Fruit fly (Drosophila melanogaster) Kc167 (cell line): Measurements from ENCODE around the gene CG43672.

Source experiments
- Sin3A ChIP-seq: fragments of >200 bp; optimal IDR thresholded peaks from 2 replicates; lab custom pipeline; 2018; ENCODE audit warnings: missing external identifiers
- h ChIP-seq: fragments of >200 bp; optimal IDR thresholded peaks from 3 replicates; lab custom pipeline; 2018; ENCODE audit warnings: missing external identifiers
- ttk ChIP-seq: sonication (Bioruptor generic); optimal IDR thresholded peaks from 2 replicates; lab custom pipeline; 2017; ENCODE audit warnings: missing external identifiers

DNA sequence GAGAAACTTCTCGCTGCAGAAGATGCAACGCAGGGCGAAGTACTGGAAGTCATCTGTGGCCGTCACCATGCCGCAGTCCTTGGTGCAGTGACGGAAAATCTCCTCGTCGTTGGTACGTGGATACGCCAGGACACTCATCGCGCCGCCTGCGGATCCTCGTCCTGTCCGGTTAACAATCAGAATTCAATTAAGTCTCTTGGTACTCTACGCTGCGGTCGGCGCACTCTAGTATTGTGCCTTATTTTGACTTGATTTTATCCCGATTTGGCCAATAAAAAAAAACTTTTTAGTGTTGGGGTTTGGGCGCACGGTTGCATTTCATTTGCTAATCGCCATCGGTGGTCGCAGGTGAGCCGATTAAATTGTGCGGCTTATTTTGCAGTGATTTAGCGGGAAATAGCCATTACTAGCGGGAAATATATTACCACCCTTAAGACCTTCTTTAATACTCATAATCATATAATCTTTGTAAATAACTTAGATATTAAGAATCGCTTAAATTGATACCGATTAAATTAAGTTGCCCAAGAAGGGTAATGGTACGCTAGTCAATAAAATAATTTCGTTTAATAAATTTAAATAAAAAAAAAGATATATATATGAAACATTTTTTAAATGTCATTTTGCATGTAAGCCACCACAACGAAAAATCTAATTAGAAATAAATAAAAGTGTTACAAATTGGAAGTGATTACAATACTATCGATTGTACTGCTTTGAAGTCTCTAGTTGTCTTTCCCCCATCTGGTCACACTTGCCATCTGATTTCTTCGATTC, 26.7 kb upstream of the CG43672 start, which contains the start of the genes CG8944 and CCT6:
- no peak for TF ChIP-seq Sin3A (lab: Kevin White, UChicago)
- TF ChIP-seq h = no peak
- TF ChIP-seq ttk (lab: Kevin White, UChicago) = no peak
